Fruit fly (Drosophila melanogaster): Measurements from ENCODE around the gene CG10513.

- TF ChIP-seq insv (optimal IDR thresholded peaks at IDR 0.05), result no peak
- no peak for TF ChIP-seq psq (optimal IDR thresholded peaks at IDR 0.05)
- no peak for TF ChIP-seq Myc (optimal IDR thresholded peaks at IDR 0.05)
Measured at dm6 chr3R:25258628-25259240, 18.3 kb downstream of the CG10513 start, which contains the start of gene CG11857.
